Worm (Caenorhabditis elegans): ENCODE data around the gene T04C12.7.

T04C12.7 gene

ce11 chrV:11078874-11079273 lies 24.9 kb downstream of the T04C12.7 start:
- no peak for TF ChIP-seq ham-2 (GFP tag; optimal IDR thresholded peaks at IDR 0.05)
- TF ChIP-seq M03D4.4 (tag; optimal IDR thresholded peaks at IDR 0.05): no peak
- TF ChIP-seq nhr-76 (tag; optimal IDR thresholded peaks at IDR 0.05): no peak
- no peak for TF ChIP-seq lsy-2 (tag; optimal IDR thresholded peaks at IDR 0.05)
- TF ChIP-seq nhr-237 (tag; optimal IDR thresholded peaks at IDR 0.05): no peak
- TF ChIP-seq nhr-28 (tag; optimal IDR thresholded peaks at IDR 0.05): no peak
- TF ChIP-seq lin-13 (tag; optimal IDR thresholded peaks at IDR 0.05): no peak
- TF ChIP-seq ceh-43 (GFP tag; optimal IDR thresholded peaks at IDR 0.05): no peak
- TF ChIP-seq unc-62 (GFP tag; optimal IDR thresholded peaks at IDR 0.05): no peak
- TF ChIP-seq pha-4 (tag; optimal IDR thresholded peaks at IDR 0.05): no peak
- no peak for TF ChIP-seq lin-32 (GFP tag; optimal IDR thresholded peaks at IDR 0.05)
- no peak for TF ChIP-seq blmp-1 (tag; optimal IDR thresholded peaks at IDR 0.05)
- TF ChIP-seq cnd-1 (tag; optimal IDR thresholded peaks at IDR 0.05): no peak
- no peak for TF ChIP-seq mep-1 (tag; optimal IDR thresholded peaks at IDR 0.05)
- TF ChIP-seq ceh-83 (GFP tag; optimal IDR thresholded peaks at IDR 0.05): no peak
- TF ChIP-seq flh-1 (GFP tag; optimal IDR thresholded peaks at IDR 0.05): no peak
- no peak for TF ChIP-seq mls-2 (tag; optimal IDR thresholded peaks at IDR 0.05)
- TF ChIP-seq snpc-4 (tag; optimal IDR thresholded peaks at IDR 0.05): no peak

- TF ChIP-seq M03D4.4 (tag; optimal IDR thresholded peaks at IDR 0.05): peak; percentile 43
- TF ChIP-seq hlh-1 (tag; optimal IDR thresholded peaks at IDR 0.05): peak; percentile 40
- TF ChIP-seq unc-62 (GFP tag; optimal IDR thresholded peaks at IDR 0.05): peak; percentile 32
- TF ChIP-seq unc-120 (tag; optimal IDR thresholded peaks at IDR 0.05; ENCODE audit: poor library complexity, severe bottlenecking): peak; percentile 95
- peak; percentile 21 for TF ChIP-seq sptf-1 (tag; optimal IDR thresholded peaks at IDR 0.05)
- no peak for TF ChIP-seq nhr-28 (tag; optimal IDR thresholded peaks at IDR 0.05)
Measured at ce11 chrV:11080345-11081102, 26.6 kb downstream of the T04C12.7 start, which contains the start of gene act-1. Gene act-1, plus strand, starts transcription at chrV:11081052.

ce11 chrV:11082475-11082874 lies 28.5 kb downstream of the T04C12.7 start:
- TF ChIP-seq sptf-1 (tag; optimal IDR thresholded peaks at IDR 0.05) (no peak), ztf-11 (tag; optimal IDR thresholded peaks at IDR 0.05) (no peak), unc-120 (tag; optimal IDR thresholded peaks at IDR 0.05; ENCODE audit: poor library complexity, severe bottlenecking) (peak; percentile 90), nhr-237 (tag; optimal IDR thresholded peaks at IDR 0.05) (peak; percentile 50), bed-3 (GFP tag; optimal IDR thresholded peaks at IDR 0.05) (no peak), hlh-1 (tag; optimal IDR thresholded peaks at IDR 0.05) (peak; percentile 76), lin-13 (tag; optimal IDR thresholded peaks at IDR 0.05) (no peak), pha-4 (tag; optimal IDR thresholded peaks at IDR 0.05) (peak; percentile 54), zip-8 (tag; optimal IDR thresholded peaks at IDR 0.05) (no peak), nhr-76 (tag; optimal IDR thresholded peaks at IDR 0.05) (no peak), mep-1 (tag; optimal IDR thresholded peaks at IDR 0.05) (peak; percentile 36), elt-3 (tag; optimal IDR thresholded peaks at IDR 0.05) (no peak), snpc-4 (tag; optimal IDR thresholded peaks at IDR 0.05) (no peak), M03D4.4 (tag; optimal IDR thresholded peaks at IDR 0.05) (peak; percentile 27), tbx-8 (GFP tag; optimal IDR thresholded peaks at IDR 0.05) (no peak), blmp-1 (tag; optimal IDR thresholded peaks at IDR 0.05) (no peak), unc-62 (GFP tag; optimal IDR thresholded peaks at IDR 0.05) (peak; percentile 58), nhr-2 (tag; optimal IDR thresholded peaks at IDR 0.05) (no peak), mls-2 (tag; optimal IDR thresholded peaks at IDR 0.05) (no peak), ceh-83 (GFP tag; optimal IDR thresholded peaks at IDR 0.05) (no peak)

- TF ChIP-seq ces-1 (GFP tag; optimal IDR thresholded peaks at IDR 0.05) (no peak), unc-120 (tag; optimal IDR thresholded peaks at IDR 0.05; ENCODE audit: poor library complexity, severe bottlenecking) (no peak), zip-8 (tag; optimal IDR thresholded peaks at IDR 0.05) (no peak), nhr-2 (tag; optimal IDR thresholded peaks at IDR 0.05) (no peak), lin-32 (GFP tag; optimal IDR thresholded peaks at IDR 0.05) (no peak), mep-1 (tag; optimal IDR thresholded peaks at IDR 0.05) (no peak), pha-4 (tag; optimal IDR thresholded peaks at IDR 0.05) (no peak), flh-1 (GFP tag; optimal IDR thresholded peaks at IDR 0.05) (no peak), M03D4.4 (tag; optimal IDR thresholded peaks at IDR 0.05) (no peak), nhr-76 (tag; optimal IDR thresholded peaks at IDR 0.05) (no peak), sem-2 (GFP tag; optimal IDR thresholded peaks at IDR 0.05) (no peak), lsy-2 (tag; optimal IDR thresholded peaks at IDR 0.05) (no peak), lin-13 (tag; optimal IDR thresholded peaks at IDR 0.05) (no peak), mls-2 (tag; optimal IDR thresholded peaks at IDR 0.05) (no peak)
Measured at ce11 chrV:11082964-11083363, 29.0 kb downstream of the T04C12.7 start.

ce11 chrV:11083691-11084090 lies 29.8 kb downstream of the T04C12.7 start:
- TF ChIP-seq ham-2 (GFP tag; optimal IDR thresholded peaks at IDR 0.05) (peak; percentile 21), lin-32 (GFP tag; optimal IDR thresholded peaks at IDR 0.05) (no peak), tbx-8 (GFP tag; optimal IDR thresholded peaks at IDR 0.05) (no peak), nhr-12 (tag; optimal IDR thresholded peaks at IDR 0.05) (no peak), unc-62 (GFP tag; optimal IDR thresholded peaks at IDR 0.05) (peak; percentile 70), snpc-4 (tag; optimal IDR thresholded peaks at IDR 0.05) (no peak), mls-2 (tag; optimal IDR thresholded peaks at IDR 0.05) (no peak), M03D4.4 (tag; optimal IDR thresholded peaks at IDR 0.05) (no peak), zip-8 (tag; optimal IDR thresholded peaks at IDR 0.05) (peak; percentile 95), lsy-2 (tag; optimal IDR thresholded peaks at IDR 0.05) (no peak), drap-1 (GFP tag; optimal IDR thresholded peaks at IDR 0.05) (no peak), ceh-43 (GFP tag; optimal IDR thresholded peaks at IDR 0.05) (no peak), elt-1 (tag; optimal IDR thresholded peaks at IDR 0.05; ENCODE audit: borderline replicate concordance, insufficient read depth) (peak; percentile 24), unc-39 (tag; optimal IDR thresholded peaks at IDR 0.05) (no peak), mep-1 (tag; optimal IDR thresholded peaks at IDR 0.05) (no peak), nhr-237 (tag; optimal IDR thresholded peaks at IDR 0.05) (peak; percentile 75), elt-3 (tag; optimal IDR thresholded peaks at IDR 0.05) (no peak), ceh-39 (tag; optimal IDR thresholded peaks at IDR 0.05) (peak; percentile 26), blmp-1 (tag; optimal IDR thresholded peaks at IDR 0.05) (no peak), ztf-11 (tag; optimal IDR thresholded peaks at IDR 0.05) (no peak), sem-2 (GFP tag; optimal IDR thresholded peaks at IDR 0.05) (no peak), unc-120 (tag; optimal IDR thresholded peaks at IDR 0.05; ENCODE audit: poor library complexity, severe bottlenecking) (peak; percentile 90), ces-1 (GFP tag; optimal IDR thresholded peaks at IDR 0.05) (no peak), flh-1 (GFP tag; optimal IDR thresholded peaks at IDR 0.05) (no peak), cnd-1 (tag; optimal IDR thresholded peaks at IDR 0.05) (no peak), lin-13 (tag; optimal IDR thresholded peaks at IDR 0.05) (no peak), hlh-1 (tag; optimal IDR thresholded peaks at IDR 0.05) (peak; percentile 85)

Data from whole organism, mixed stage, embryonic.